Worm (Caenorhabditis elegans) whole organism, early embryonic: Measurements from ENCODE around the gene fbxc-25.

Source experiments
- B0310.2 ChIP-seq: sonication (generic microtip); optimal IDR thresholded peaks from 2 replicates; lab custom pipeline; 2016; ENCODE audit warnings: mild to moderate bottlenecking, missing genetic modification characterization, missing compliant biosample characterization
- F13C5.2 ChIP-seq: sonication (generic microtip); optimal IDR thresholded peaks from 2 replicates; lab custom pipeline; 2017; ENCODE audit warnings: mild to moderate bottlenecking, missing genetic modification characterization, inconsistent platforms, missing compliant biosample characterization
- aly-1 ChIP-seq: sonication (generic microtip); optimal IDR thresholded peaks from 2 replicates; lab custom pipeline; 2016; ENCODE audit warnings: missing genetic modification characterization, missing compliant biosample characterization
- ama-1 ChIP-seq: fragments of 150-350 bp; optimal IDR thresholded peaks from 2 replicates; lab custom pipeline; 2014
- ceh-13 ChIP-seq: fragments of 200-800 bp; sonication (Bioruptor generic); optimal IDR thresholded peaks from 2 replicates; lab custom pipeline; 2018; ENCODE audit warnings: mild to moderate bottlenecking, missing genetic modification characterization, missing compliant biosample characterization
- ceh-36 ChIP-seq: sonication (generic microtip); optimal IDR thresholded peaks from 2 replicates; lab custom pipeline; 2016; ENCODE audit warnings: missing genetic modification characterization, inconsistent platforms, missing compliant biosample characterization
- ets-7 ChIP-seq: sonication (generic microtip); optimal IDR thresholded peaks from 2 replicates; lab custom pipeline; 2016; ENCODE audit warnings: missing genotype, missing genetic modification characterization, missing compliant biosample characterization
- hmbx-1 ChIP-seq: sonication (generic microtip); optimal IDR thresholded peaks from 2 replicates; lab custom pipeline; 2016; ENCODE audit warnings: mild to moderate bottlenecking, missing genetic modification characterization, missing compliant biosample characterization
- hmg-4 ChIP-seq: fragments of 200-800 bp; sonication (Bioruptor generic); optimal IDR thresholded peaks from 2 replicates; lab custom pipeline; 2018; ENCODE audit warnings: mild to moderate bottlenecking, missing genetic modification characterization, missing compliant biosample characterization
- hnd-1 ChIP-seq: sonication (generic microtip); optimal IDR thresholded peaks from 2 replicates; lab custom pipeline; 2016; ENCODE audit warnings: missing genetic modification characterization, missing compliant biosample characterization
- pes-1 ChIP-seq: fragments of 200-800 bp; sonication (Bioruptor generic); IDR thresholded peaks from 2 replicates; pipeline ENCODE4 v1.3.6; 2022; ENCODE audit warnings: missing genetic modification reagents, missing genetic modification characterization, missing compliant biosample characterization
- scrt-1 ChIP-seq: fragments of 200-800 bp; sonication (Bioruptor generic); IDR thresholded peaks from 2 replicates; pipeline ENCODE4 v1.3.6; 2022; ENCODE audit warnings: missing genetic modification characterization, missing compliant biosample characterization
- sea-1 ChIP-seq: fragments of 200-800 bp; sonication (Bioruptor generic); conservative IDR thresholded peaks from 2 replicates; pipeline ENCODE4 v1.3.6; 2022; ENCODE audit warnings: missing genetic modification characterization, missing compliant biosample characterization
- tbx-11 ChIP-seq: fragments of 200-800 bp; sonication (Bioruptor generic); IDR thresholded peaks from 2 replicates; pipeline ENCODE4 v1.3.6; 2022; ENCODE audit warnings: missing genetic modification characterization, missing compliant biosample characterization
- tbx-37 ChIP-seq: fragments of 200-800 bp; sonication (Bioruptor generic); conservative IDR thresholded peaks from 2 replicates; pipeline ENCODE4 v1.3.6; 2022; ENCODE audit warnings: missing genetic modification reagents, missing genetic modification characterization, missing compliant biosample characterization
- tra-4 ChIP-seq: sonication (generic microtip); optimal IDR thresholded peaks from 2 replicates; lab custom pipeline; 2017; ENCODE audit warnings: missing genetic modification characterization, missing compliant biosample characterization

fbxc-25 gene

ce11 chrII:2328963-2329442 is 32.9 kb upstream of the fbxc-25 start, which contains the start of the genes ZK1240.8 and ZK1240.1:
Gene ZK1240.8, minus strand, starts transcription at chrII:2329063.
Gene ZK1240.1, plus strand, starts transcription at chrII:2329392.
- TF ChIP-seq ceh-13 (GFP tag; lab: Kevin White, UChicago) (no peak), hmbx-1 (tag; lab: Kevin White, UChicago) (no peak), aly-1 (no peak), ets-7 (tag; lab: Kevin White, UChicago) (no peak), tbx-37 (GFP tag; lab: Robert Waterston, UW) (no peak), tbx-11 (GFP tag; lab: Robert Waterston, UW) (no peak), sea-1 (GFP tag; lab: Robert Waterston, UW) (no peak)

ce11 chrII:2324956-2325355 is 28.9 kb upstream of the fbxc-25 start, which contains the start of gene ZK1240.11:
Gene ZK1240.11, plus strand, starts transcription at chrII:2325256.
- TF ChIP-seq hmbx-1 (tag; lab: Kevin White, UChicago) (no peak), hmg-4 (GFP tag; lab: Kevin White, UChicago) (no peak)

- no peak for TF ChIP-seq sea-1 (GFP tag; lab: Robert Waterston, UW)
- no peak for TF ChIP-seq hmg-4 (GFP tag; lab: Kevin White, UChicago)
- TF ChIP-seq F13C5.2 (tag; lab: Kevin White, UChicago), result no peak
- no peak for TF ChIP-seq hnd-1 (tag; lab: Kevin White, UChicago)
- no peak for TF ChIP-seq B0310.2 (tag; lab: Kevin White, UChicago)
- no peak for TF ChIP-seq tbx-11 (GFP tag; lab: Robert Waterston, UW)
- no peak for TF ChIP-seq aly-1
Measured at ce11 chrII:2322857-2323518, 26.9 kb upstream of the fbxc-25 start, which contains the start of the genes ZK1240.6 and ZK1240.2. Gene ZK1240.6, minus strand, starts transcription at chrII:2322907. Gene ZK1240.2, plus strand, starts transcription at chrII:2323376.

ce11 chrII:2320097-2320496 is 24.0 kb upstream of the fbxc-25 start, which contains the start of gene ZK1240.3:
Gene ZK1240.3, plus strand, starts transcription at chrII:2320334.
- TF ChIP-seq ceh-36 (no peak), B0310.2 (tag; lab: Kevin White, UChicago) (no peak), F13C5.2 (tag; lab: Kevin White, UChicago) (no peak), tra-4 (tag; lab: Kevin White, UChicago) (no peak), hnd-1 (tag; lab: Kevin White, UChicago) (no peak), aly-1 (no peak), ets-7 (tag; lab: Kevin White, UChicago) (no peak), ceh-13 (GFP tag; lab: Kevin White, UChicago) (no peak), scrt-1 (GFP tag; lab: Robert Waterston, UW) (no peak), sea-1 (GFP tag; lab: Robert Waterston, UW) (no peak)

- no peak for TF ChIP-seq sea-1 (GFP tag; lab: Robert Waterston, UW)
- TF ChIP-seq ceh-13 (GFP tag; lab: Kevin White, UChicago), result no peak
- no peak for TF ChIP-seq ceh-36
- no peak for TF ChIP-seq F13C5.2 (tag; lab: Kevin White, UChicago)
- TF ChIP-seq tbx-37 (GFP tag; lab: Robert Waterston, UW), result no peak
- TF ChIP-seq ets-7 (tag; lab: Kevin White, UChicago), result no peak
- TF ChIP-seq tbx-11 (GFP tag; lab: Robert Waterston, UW), result no peak
- no peak for TF ChIP-seq hnd-1 (tag; lab: Kevin White, UChicago)
- no peak for TF ChIP-seq hmbx-1 (tag; lab: Kevin White, UChicago)
- no peak for TF ChIP-seq hmg-4 (GFP tag; lab: Kevin White, UChicago)
- TF ChIP-seq pes-1, result no peak
- no peak for TF ChIP-seq B0310.2 (tag; lab: Kevin White, UChicago)
- TF ChIP-seq ama-1, result no peak
- no peak for TF ChIP-seq aly-1
Measured at ce11 chrII:2317883-2318357, 21.9 kb upstream of the fbxc-25 start, which contains the start of the genes ZK1240.5 and ZK1240.9. Gene ZK1240.5, minus strand, starts transcription at chrII:2317933. Gene ZK1240.9, plus strand, starts transcription at chrII:2318189.

- TF ChIP-seq tbx-11 (GFP tag; lab: Robert Waterston, UW) (no peak), B0310.2 (tag; lab: Kevin White, UChicago) (no peak), scrt-1 (GFP tag; lab: Robert Waterston, UW) (no peak), tra-4 (tag; lab: Kevin White, UChicago) (no peak), hmg-4 (GFP tag; lab: Kevin White, UChicago) (no peak), hnd-1 (tag; lab: Kevin White, UChicago) (no peak)
Measured at ce11 chrII:2312747-2313146, 16.7 kb upstream of the fbxc-25 start, which contains the start of the genes trim-21 and B0281.1. Gene trim-21, minus strand, starts transcription at chrII:2312847. Gene B0281.1, plus strand, starts transcription at chrII:2313067.

- TF ChIP-seq tra-4 (tag; lab: Kevin White, UChicago) (no peak), hnd-1 (tag; lab: Kevin White, UChicago) (no peak), pes-1 (no peak), scrt-1 (GFP tag; lab: Robert Waterston, UW) (no peak), ceh-13 (GFP tag; lab: Kevin White, UChicago) (no peak), F13C5.2 (tag; lab: Kevin White, UChicago) (no peak), B0310.2 (tag; lab: Kevin White, UChicago) (no peak), tbx-11 (GFP tag; lab: Robert Waterston, UW) (no peak), hmg-4 (GFP tag; lab: Kevin White, UChicago) (no peak), ets-7 (tag; lab: Kevin White, UChicago) (no peak), ceh-36 (no peak), hmbx-1 (tag; lab: Kevin White, UChicago) (no peak), sea-1 (GFP tag; lab: Robert Waterston, UW) (no peak), aly-1 (no peak)
Measured at ce11 chrII:2306741-2307140, 10.7 kb upstream of the fbxc-25 start, which contains the start of gene B0281.3. Gene B0281.3, plus strand, starts transcription at chrII:2307041.
